Worm (Caenorhabditis elegans) whole organism, early embryonic: Measurements from ENCODE around the gene F36D4.6.

ENCODE experiments used
- B0310.2 ChIP-seq: sonication (generic microtip); optimal IDR thresholded peaks from 2 replicates; lab custom pipeline; 2016; ENCODE audit warnings: mild to moderate bottlenecking, missing genetic modification characterization, missing compliant biosample characterization
- F13C5.2 ChIP-seq: sonication (generic microtip); optimal IDR thresholded peaks from 2 replicates; lab custom pipeline; 2017; ENCODE audit warnings: mild to moderate bottlenecking, missing genetic modification characterization, inconsistent platforms, missing compliant biosample characterization
- aly-1 ChIP-seq: sonication (generic microtip); optimal IDR thresholded peaks from 2 replicates; lab custom pipeline; 2016; ENCODE audit warnings: missing genetic modification characterization, missing compliant biosample characterization
- ama-1 ChIP-seq: fragments of 150-350 bp; optimal IDR thresholded peaks from 2 replicates; lab custom pipeline; 2014
- ceh-13 ChIP-seq: fragments of 200-800 bp; sonication (Bioruptor generic); optimal IDR thresholded peaks from 2 replicates; lab custom pipeline; 2018; ENCODE audit warnings: mild to moderate bottlenecking, missing genetic modification characterization, missing compliant biosample characterization
- ceh-36 ChIP-seq: sonication (generic microtip); optimal IDR thresholded peaks from 2 replicates; lab custom pipeline; 2016; ENCODE audit warnings: missing genetic modification characterization, inconsistent platforms, missing compliant biosample characterization
- ets-7 ChIP-seq: sonication (generic microtip); optimal IDR thresholded peaks from 2 replicates; lab custom pipeline; 2016; ENCODE audit warnings: missing genotype, missing genetic modification characterization, missing compliant biosample characterization
- flt-1 ChIP-seq: fragments of 200-800 bp; sonication (Bioruptor generic); IDR thresholded peaks from 2 replicates; pipeline ENCODE4 v1.3.6; 2022; ENCODE audit warnings: missing genetic modification characterization, missing compliant biosample characterization
- hmbx-1 ChIP-seq: sonication (generic microtip); optimal IDR thresholded peaks from 2 replicates; lab custom pipeline; 2016; ENCODE audit warnings: mild to moderate bottlenecking, missing genetic modification characterization, missing compliant biosample characterization
- hmg-4 ChIP-seq: fragments of 200-800 bp; sonication (Bioruptor generic); optimal IDR thresholded peaks from 2 replicates; lab custom pipeline; 2018; ENCODE audit warnings: mild to moderate bottlenecking, missing genetic modification characterization, missing compliant biosample characterization
- hnd-1 ChIP-seq: sonication (generic microtip); optimal IDR thresholded peaks from 2 replicates; lab custom pipeline; 2016; ENCODE audit warnings: missing genetic modification characterization, missing compliant biosample characterization
- pes-1 ChIP-seq: fragments of 200-800 bp; sonication (Bioruptor generic); IDR thresholded peaks from 2 replicates; pipeline ENCODE4 v1.3.6; 2022; ENCODE audit warnings: missing genetic modification reagents, missing genetic modification characterization, missing compliant biosample characterization
- scrt-1 ChIP-seq: fragments of 200-800 bp; sonication (Bioruptor generic); IDR thresholded peaks from 2 replicates; pipeline ENCODE4 v1.3.6; 2022; ENCODE audit warnings: missing genetic modification characterization, missing compliant biosample characterization
- sea-1 ChIP-seq: fragments of 200-800 bp; sonication (Bioruptor generic); conservative IDR thresholded peaks from 2 replicates; pipeline ENCODE4 v1.3.6; 2022; ENCODE audit warnings: missing genetic modification characterization, missing compliant biosample characterization
- tbx-11 ChIP-seq: fragments of 200-800 bp; sonication (Bioruptor generic); IDR thresholded peaks from 2 replicates; pipeline ENCODE4 v1.3.6; 2022; ENCODE audit warnings: missing genetic modification characterization, missing compliant biosample characterization
- tbx-37 ChIP-seq: fragments of 200-800 bp; sonication (Bioruptor generic); conservative IDR thresholded peaks from 2 replicates; pipeline ENCODE4 v1.3.6; 2022; ENCODE audit warnings: missing genetic modification reagents, missing genetic modification characterization, missing compliant biosample characterization
- tra-4 ChIP-seq: sonication (generic microtip); optimal IDR thresholded peaks from 2 replicates; lab custom pipeline; 2017; ENCODE audit warnings: missing genetic modification characterization, missing compliant biosample characterization

Gene F36D4.6

DNA sequence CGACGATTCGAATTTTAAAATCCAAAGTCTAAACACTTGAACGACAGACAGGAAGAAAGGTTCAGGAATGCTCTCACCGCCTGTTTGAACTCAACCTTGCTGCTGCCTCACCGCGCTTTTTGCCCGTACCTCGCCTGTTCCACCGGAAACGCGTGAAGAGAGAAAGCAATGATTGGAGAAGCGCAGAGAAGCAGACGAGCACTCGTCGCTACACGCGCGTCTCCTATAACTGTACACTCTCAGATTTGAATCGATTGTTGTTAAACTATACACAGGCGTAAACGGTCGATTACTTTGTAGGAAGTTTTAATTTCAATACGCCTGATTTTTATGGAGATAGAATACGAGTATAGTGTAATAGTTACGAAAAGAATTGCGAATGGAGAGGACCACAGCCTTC lies 2.5 kb downstream of the F36D4.6 start:
- peak; percentile 19 for TF ChIP-seq hmg-4
- no peak for TF ChIP-seq B0310.2
- TF ChIP-seq tra-4 (tag; lab: Kevin White, UChicago): no peak
- TF ChIP-seq F13C5.2: peak; percentile 25
- peak; percentile 51 for TF ChIP-seq ets-7
- no peak for TF ChIP-seq sea-1 (GFP tag; lab: Robert Waterston, UW)
- TF ChIP-seq scrt-1: no peak
- TF ChIP-seq pes-1 (GFP tag; lab: Robert Waterston, UW): no peak
- TF ChIP-seq ama-1 (lab: Kevin White, UChicago): no peak
- TF ChIP-seq tbx-11 (GFP tag; lab: Robert Waterston, UW): no peak
- TF ChIP-seq hmbx-1: no peak
- TF ChIP-seq aly-1 (tag; lab: Kevin White, UChicago): no peak

DNA sequence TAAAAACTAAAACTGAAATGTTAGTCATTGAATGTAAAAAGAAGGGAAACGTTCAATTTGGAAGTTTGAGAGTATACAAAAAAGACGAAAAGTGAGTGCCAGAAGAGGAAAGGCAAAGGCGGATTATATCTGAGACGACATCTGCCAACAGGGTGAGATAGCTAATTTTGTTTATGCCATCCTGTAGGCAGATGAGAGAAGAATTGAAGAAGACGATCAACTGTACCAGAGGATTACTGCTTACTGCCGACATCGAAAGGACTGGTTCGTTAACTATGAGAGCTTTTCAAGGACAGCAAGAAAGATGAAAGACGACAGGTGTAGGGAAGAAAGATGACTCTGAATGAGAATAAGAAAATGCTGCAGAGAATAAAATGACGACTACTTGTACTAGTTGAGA lies 3.4 kb downstream of the F36D4.6 start:
- TF ChIP-seq ceh-36 (tag; lab: Kevin White, UChicago): no peak
- no peak for TF ChIP-seq hmbx-1
- TF ChIP-seq hnd-1 (tag; lab: Kevin White, UChicago): no peak
- TF ChIP-seq aly-1 (tag; lab: Kevin White, UChicago): no peak
- no peak for TF ChIP-seq ets-7
- no peak for TF ChIP-seq pes-1 (GFP tag; lab: Robert Waterston, UW)

DNA sequence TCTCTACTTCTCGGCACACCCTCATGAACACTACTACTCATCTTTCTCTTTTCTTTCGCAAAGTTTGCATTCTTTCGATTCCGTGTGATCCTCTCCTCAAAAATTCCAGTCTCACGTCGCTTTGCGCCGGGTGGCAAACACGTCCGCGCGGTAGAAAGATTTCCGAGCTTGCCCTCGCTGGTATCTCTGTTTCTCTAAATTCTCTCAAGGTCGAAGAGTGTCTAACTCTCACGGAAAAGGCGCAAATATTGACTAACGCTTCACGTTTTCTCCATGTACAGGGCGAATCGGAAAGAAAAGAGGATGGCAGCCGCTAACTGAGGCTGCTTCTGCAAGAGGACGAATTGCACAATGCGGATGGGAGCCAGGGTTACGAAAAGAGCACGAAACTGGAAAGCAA lies 4.2 kb downstream of the F36D4.6 start:
- TF ChIP-seq tra-4 (tag; lab: Kevin White, UChicago) (no peak), ceh-36 (tag; lab: Kevin White, UChicago) (no peak), ceh-13 (no peak), hmg-4 (peak; percentile 66), B0310.2 (no peak), hnd-1 (tag; lab: Kevin White, UChicago) (no peak)

DNA sequence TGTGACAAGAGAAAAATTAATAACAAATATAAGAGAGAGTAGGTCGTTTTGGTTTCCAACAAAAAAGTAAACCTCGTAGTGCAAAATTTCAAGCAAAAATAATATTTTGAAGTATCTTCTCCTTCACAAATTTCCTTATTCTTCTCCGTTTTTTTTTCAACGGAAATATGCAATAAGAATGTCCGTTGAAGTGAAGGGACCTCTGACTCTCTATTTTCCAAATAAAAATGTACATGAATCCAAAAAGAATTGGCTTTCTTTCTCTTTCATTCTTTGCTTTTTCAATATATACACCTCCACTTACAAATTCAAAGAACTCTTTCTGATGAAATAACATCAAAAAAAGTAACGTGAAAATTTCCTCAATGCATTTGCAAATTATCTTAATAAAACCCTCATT lies 10.4 kb downstream of the F36D4.6 start, which contains the start of gene F36D4.1:
TSS of gene F36D4.1 (plus strand) at position 301 of the 400 bp plus-strand sequence.
- TF ChIP-seq ama-1 (lab: Kevin White, UChicago): no peak
- no peak for TF ChIP-seq hnd-1 (tag; lab: Kevin White, UChicago)
- TF ChIP-seq aly-1 (tag; lab: Kevin White, UChicago): no peak
- TF ChIP-seq B0310.2: no peak
- no peak for TF ChIP-seq F13C5.2
- TF ChIP-seq hmg-4: no peak
- no peak for TF ChIP-seq pes-1 (GFP tag; lab: Robert Waterston, UW)
- TF ChIP-seq scrt-1: no peak

DNA sequence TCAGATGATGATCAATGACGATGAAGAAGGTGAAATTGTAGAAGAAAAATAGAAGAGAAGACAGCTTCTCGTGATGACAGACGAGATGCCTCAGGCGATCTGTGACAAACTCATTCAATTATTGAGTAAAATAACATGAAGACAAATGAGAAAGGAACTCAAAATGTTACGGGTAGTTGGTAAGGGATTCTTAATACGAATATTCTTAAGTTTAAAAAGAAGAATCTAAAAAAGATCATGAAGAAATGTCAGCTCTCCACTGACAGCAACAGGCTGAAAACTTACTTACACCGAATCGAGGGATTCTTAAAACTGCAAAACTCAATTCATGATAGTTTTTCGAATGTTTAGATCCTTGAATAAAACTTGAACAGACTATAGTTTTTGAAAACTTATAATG lies 12.5 kb downstream of the F36D4.6 start, which contains the start of gene F36D4.4:
TSS of gene F36D4.4 (minus strand) at position 101 of the 400 bp plus-strand sequence.
- TF ChIP-seq scrt-1: no peak
- TF ChIP-seq ceh-13: no peak
- TF ChIP-seq hnd-1 (tag; lab: Kevin White, UChicago): no peak
- TF ChIP-seq flt-1 (GFP tag; lab: Robert Waterston, UW): no peak
- TF ChIP-seq ama-1 (lab: Kevin White, UChicago): no peak
- TF ChIP-seq hmg-4: no peak

DNA sequence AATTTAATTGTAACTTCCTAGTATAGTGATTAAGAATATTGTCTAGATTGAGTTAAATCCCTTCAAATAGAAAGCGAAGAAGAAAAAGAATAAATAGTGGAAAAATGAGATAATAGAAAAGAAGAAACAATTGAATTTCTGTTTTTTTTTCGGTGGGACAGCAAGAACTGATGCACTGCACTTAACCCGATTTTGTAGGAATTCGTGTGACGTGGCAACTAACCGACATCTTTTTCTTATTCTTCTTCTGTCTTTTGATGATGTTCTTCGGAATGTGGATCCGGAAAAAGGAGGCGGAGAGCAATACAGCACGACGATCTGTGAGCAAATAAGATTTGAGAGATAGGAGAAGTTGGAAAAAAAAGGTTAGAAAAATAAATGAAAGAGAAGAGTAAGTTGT lies 18.1 kb downstream of the F36D4.6 start:
- TF ChIP-seq F13C5.2 (no peak), hnd-1 (tag; lab: Kevin White, UChicago) (no peak), tbx-11 (GFP tag; lab: Robert Waterston, UW) (no peak), ceh-36 (tag; lab: Kevin White, UChicago) (no peak), tra-4 (tag; lab: Kevin White, UChicago) (no peak), aly-1 (tag; lab: Kevin White, UChicago) (no peak), pes-1 (GFP tag; lab: Robert Waterston, UW) (no peak), ama-1 (lab: Kevin White, UChicago) (no peak), hmg-4 (no peak)

DNA sequence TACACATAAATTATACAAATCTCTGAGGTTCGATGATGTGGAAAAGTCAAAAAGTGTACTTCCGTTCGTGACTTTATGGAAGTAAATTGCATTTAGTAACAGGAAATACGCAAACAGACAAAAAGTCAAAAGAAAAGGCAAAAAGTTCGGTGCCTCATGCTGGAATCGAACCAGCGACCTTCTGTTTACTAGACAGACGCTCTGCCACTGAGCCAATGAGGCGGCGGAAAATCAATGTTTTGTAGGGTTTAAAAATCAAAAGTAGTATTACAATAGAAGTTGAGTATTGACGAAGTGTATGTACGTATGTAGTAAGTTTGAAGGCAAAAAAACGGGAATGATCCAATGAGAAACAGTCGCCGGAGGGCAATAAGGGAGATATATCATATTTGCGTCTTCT lies 20.1 kb downstream of the F36D4.6 start:
- TF ChIP-seq flt-1 (GFP tag; lab: Robert Waterston, UW) (no peak), F13C5.2 (no peak), B0310.2 (no peak), aly-1 (tag; lab: Kevin White, UChicago) (no peak), ceh-36 (tag; lab: Kevin White, UChicago) (no peak), hmbx-1 (no peak), tbx-37 (GFP tag; lab: Robert Waterston, UW) (no peak), sea-1 (GFP tag; lab: Robert Waterston, UW) (no peak), scrt-1 (no peak), hmg-4 (no peak), ama-1 (lab: Kevin White, UChicago) (no peak), tbx-11 (GFP tag; lab: Robert Waterston, UW) (no peak), hnd-1 (tag; lab: Kevin White, UChicago) (no peak), tra-4 (tag; lab: Kevin White, UChicago) (no peak)

DNA sequence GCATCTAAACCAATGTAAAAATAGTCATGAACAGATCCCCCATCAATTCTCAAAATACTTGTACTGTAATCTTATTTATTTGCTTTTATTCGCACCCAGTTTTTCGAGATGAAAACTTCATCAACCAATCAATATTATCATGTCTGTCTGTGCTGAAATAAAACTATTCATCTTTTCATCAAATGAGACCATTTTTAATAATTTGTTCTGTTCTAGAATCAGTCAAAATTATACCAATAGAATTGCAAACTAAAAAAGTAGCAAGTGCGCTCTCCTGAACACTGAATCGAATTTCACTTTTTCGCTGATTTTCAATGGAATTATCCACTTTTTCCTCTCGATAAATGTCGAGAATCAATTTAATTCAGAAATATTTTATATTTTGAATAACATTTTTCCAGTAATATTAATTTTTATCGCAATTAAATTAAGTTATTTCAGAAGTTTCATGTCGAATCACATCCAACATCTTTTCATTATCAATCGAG lies 27.0 kb downstream of the F36D4.6 start, which contains the start of gene trpp-4:
TSS of gene trpp-4 (plus strand) at position 442 of the 488 bp plus-strand sequence.
- TF ChIP-seq ceh-36 (tag; lab: Kevin White, UChicago) (no peak), hnd-1 (tag; lab: Kevin White, UChicago) (no peak), tbx-11 (GFP tag; lab: Robert Waterston, UW) (no peak), ets-7 (no peak), F13C5.2 (no peak), tbx-37 (GFP tag; lab: Robert Waterston, UW) (no peak), tra-4 (tag; lab: Kevin White, UChicago) (no peak), B0310.2 (no peak), pes-1 (GFP tag; lab: Robert Waterston, UW) (no peak), aly-1 (tag; lab: Kevin White, UChicago) (no peak), sea-1 (GFP tag; lab: Robert Waterston, UW) (no peak), ama-1 (lab: Kevin White, UChicago) (no peak), flt-1 (GFP tag; lab: Robert Waterston, UW) (no peak), scrt-1 (no peak), hmg-4 (no peak)
